Worm (Caenorhabditis elegans) whole organism, mixed stage, embryonic: Measurements from ENCODE around the gene prp-38.

ENCODE experiments used
- ces-1 ChIP-seq: fragments of 150-350 bp; optimal IDR thresholded peaks from 2 replicates; lab custom pipeline; 2014; ENCODE audit warnings: missing biosample characterization, missing genetic modification reagents, missing genetic modification characterization
- drap-1 ChIP-seq: fragments of 200-800 bp; sonication (Bioruptor generic); optimal IDR thresholded peaks from 3 replicates; lab custom pipeline; 2018; ENCODE audit warnings: mild to moderate bottlenecking, missing genetic modification characterization, missing compliant biosample characterization
- elt-1 ChIP-seq: sonication (generic microtip); optimal IDR thresholded peaks from 2 replicates; lab custom pipeline; 2017; ENCODE audit warnings: missing genetic modification characterization, mild to moderate bottlenecking, missing compliant biosample characterization, antibody characterized with exemption, moderate library complexity, borderline replicate concordance; ENCODE audit not compliant: insufficient read depth
- elt-3 ChIP-seq: fragments of 150-350 bp; optimal IDR thresholded peaks from 2 replicates; lab custom pipeline; 2014; ENCODE audit warnings: missing biosample characterization, missing genetic modification characterization
- snpc-4 ChIP-seq: fragments of 150-350 bp; optimal IDR thresholded peaks from 2 replicates; lab custom pipeline; 2014; ENCODE audit warnings: missing biosample characterization, missing genetic modification characterization
- unc-62 ChIP-seq: fragments of 150-350 bp; optimal IDR thresholded peaks from 2 replicates; lab custom pipeline; 2014; ENCODE audit warnings: missing biosample characterization, missing genetic modification reagents, missing genetic modification characterization
- ztf-11 ChIP-seq: fragments of 150-350 bp; optimal IDR thresholded peaks from 2 replicates; lab custom pipeline; 2014; ENCODE audit warnings: missing biosample characterization, missing genetic modification characterization

DNA sequence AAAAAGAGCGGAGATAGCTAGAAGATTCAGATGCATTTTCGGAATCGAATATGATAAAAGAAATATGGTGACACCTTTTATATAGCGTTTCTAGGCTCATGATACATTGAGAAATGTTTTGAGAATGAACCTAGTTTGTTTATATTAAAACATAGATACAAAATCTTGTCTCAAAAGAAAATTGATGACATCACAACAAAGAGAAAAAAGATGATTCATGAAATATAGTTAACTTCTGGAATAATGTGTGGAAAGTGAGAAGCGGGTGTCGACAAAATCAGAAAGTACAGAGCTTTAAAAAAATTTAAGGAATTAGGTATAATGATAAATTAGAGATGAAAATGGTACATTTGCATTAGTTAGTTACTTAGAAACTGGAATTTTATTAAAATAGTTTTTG, 13.1 kb downstream of the prp-38 start, which contains the start of gene D1054.10:
- TF ChIP-seq ztf-11, result no peak
- no peak for TF ChIP-seq drap-1 (GFP tag; lab: Kevin White, UChicago)
- no peak for TF ChIP-seq elt-1 (tag; lab: Kevin White, UChicago)
- TF ChIP-seq snpc-4 (tag; lab: Kevin White, UChicago), result no peak
- no peak for TF ChIP-seq ces-1 (GFP tag; lab: Kevin White, UChicago)
- no peak for TF ChIP-seq unc-62
- TF ChIP-seq elt-3, result no peak
